Worm (Caenorhabditis elegans): ENCODE measurements around the gene M03F4.6.

The M03F4.6 gene

DNA sequence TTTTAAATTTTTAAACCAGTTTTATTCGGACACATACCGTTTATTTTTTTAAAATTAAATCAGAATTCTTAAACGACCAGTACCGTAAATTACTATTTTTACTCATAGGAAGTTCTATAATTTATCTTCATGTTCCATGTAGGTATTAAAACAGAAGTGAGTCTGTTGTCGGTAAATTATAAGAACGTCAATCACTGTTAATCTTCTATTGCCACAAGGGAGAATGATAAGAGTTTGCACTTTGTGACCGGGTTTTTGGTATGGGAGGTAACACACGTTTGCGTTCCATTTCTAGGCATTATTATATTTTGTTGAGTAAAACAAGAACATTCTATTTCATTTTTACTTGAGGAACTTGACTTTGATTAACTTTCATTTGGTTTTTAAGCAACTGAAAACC lies 39.9 kb upstream of the M03F4.6 start, which contains the start of gene hsd-3:
Gene hsd-3, plus strand, starts transcription at position 301 of the 400 bp plus-strand sequence.
- TF ChIP-seq dmd-9 (GFP tag; IDR thresholded peaks at IDR 0.05) (no peak), dmd-6 (GFP tag; IDR thresholded peaks at IDR 0.05) (peak; percentile 17; the same call in 1 of the 2 replicates), pha-4 (GFP tag; IDR thresholded peaks at IDR 0.05) (no peak), pha-4 (tag; optimal IDR thresholded peaks at IDR 0.05) (no peak), spr-1 (tag; optimal IDR thresholded peaks at IDR 0.05) (no peak)

DNA sequence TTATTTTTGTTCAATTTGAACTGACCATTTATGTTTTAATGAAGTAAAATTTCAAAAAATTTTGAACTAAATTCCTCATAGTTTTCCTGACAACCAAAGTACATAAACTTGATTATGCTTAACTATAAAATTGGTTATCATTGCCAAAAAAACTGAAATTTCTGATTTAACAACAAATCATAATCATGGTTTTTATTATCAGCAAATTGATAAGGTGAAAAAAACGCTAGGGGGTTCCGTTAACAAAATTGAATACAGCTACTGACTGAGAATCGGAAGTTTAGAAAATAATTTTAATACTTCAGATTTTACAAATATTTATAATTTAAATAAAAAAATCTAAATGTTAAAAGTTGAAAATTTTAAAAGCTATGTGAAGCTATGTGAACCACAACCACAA lies 37.8 kb upstream of the M03F4.6 start:
- TF ChIP-seq T20F7.1 (GFP tag; optimal IDR thresholded peaks at IDR 0.05) = no peak
- no peak for TF ChIP-seq daf-16 (GFP tag; optimal IDR thresholded peaks at IDR 0.05)
- TF ChIP-seq daf-16 (tag; optimal IDR thresholded peaks at IDR 0.05) = peak; percentile 42
- TF ChIP-seq lim-7 (GFP tag; IDR thresholded peaks at IDR 0.05) = no peak
- TF ChIP-seq nhr-28 (tag; optimal IDR thresholded peaks at IDR 0.05) = peak; percentile 32
- no peak for TF ChIP-seq daf-19 (GFP tag; conservative IDR thresholded peaks at IDR 0.05)
- TF ChIP-seq pqm-1 (tag; optimal IDR thresholded peaks at IDR 0.05) = peak; percentile 54

- no peak for TF ChIP-seq lin-29 (GFP tag; IDR thresholded peaks at IDR 0.05)
- no peak for TF ChIP-seq ceh-28 (tag; optimal IDR thresholded peaks at IDR 0.05)
- no peak for TF ChIP-seq ZK546.5 (tag; optimal IDR thresholded peaks at IDR 0.05)
- no peak for TF ChIP-seq nhr-25 (tag; optimal IDR thresholded peaks at IDR 0.05; ENCODE audit: borderline replicate concordance, insufficient read depth)
- TF ChIP-seq dmd-6 (GFP tag; IDR thresholded peaks at IDR 0.05) = no peak
- TF ChIP-seq sdz-12 (GFP tag; optimal IDR thresholded peaks at IDR 0.05) = no peak
- TF ChIP-seq mdt-29 (GFP tag; IDR thresholded peaks at IDR 0.05) = no peak
Observed at ce11 chrX:5004940-5005339, 35.8 kb upstream of the M03F4.6 start, which contains the start of gene hsd-2. hsd-2 (plus strand) TSS chrX:5005240.

- TF ChIP-seq mep-1 (tag; optimal IDR thresholded peaks at IDR 0.05) = no peak
- 0 out of 2 replicates have a peak, but pooled peaks have one; percentile 14 for TF ChIP-seq egl-43 (GFP tag; IDR thresholded peaks at IDR 0.05)
- TF ChIP-seq lin-15B (tag; optimal IDR thresholded peaks at IDR 0.05) = no peak
- TF ChIP-seq mdl-1 (tag; optimal IDR thresholded peaks at IDR 0.05) = no peak
- no peak for TF ChIP-seq zfp-3 (GFP tag; conservative IDR thresholded peaks at IDR 0.05)
- TF ChIP-seq hlh-30 (tag; optimal IDR thresholded peaks at IDR 0.05; ENCODE audit: insufficient read depth) = peak; percentile 4
- no peak for TF ChIP-seq ctbp-1 (GFP tag; IDR thresholded peaks at IDR 0.05)
- TF ChIP-seq tag-97 (GFP tag; IDR thresholded peaks at IDR 0.05) = no peak
- TF ChIP-seq nhr-237 (tag; optimal IDR thresholded peaks at IDR 0.05) = no peak
- TF ChIP-seq tra-1 (GFP tag; IDR thresholded peaks at IDR 0.05) = no peak
- no peak for TF ChIP-seq pha-4 (GFP tag; IDR thresholded peaks at IDR 0.05)
- no peak for TF ChIP-seq pha-4 (tag; optimal IDR thresholded peaks at IDR 0.05)
Observed at ce11 chrX:4998875-4999274, 29.7 kb upstream of the M03F4.6 start, which contains the start of gene set-30. set-30 (plus strand) TSS chrX:4999270.

- TF ChIP-seq mxl-3 (GFP tag; optimal IDR thresholded peaks at IDR 0.05) (peak; percentile 26), lin-13 (GFP tag; optimal IDR thresholded peaks at IDR 0.05) (peak; percentile 46), ZK546.5 (tag; optimal IDR thresholded peaks at IDR 0.05) (no peak), daf-16 (GFP tag; optimal IDR thresholded peaks at IDR 0.05) (no peak), daf-16 (tag; optimal IDR thresholded peaks at IDR 0.05) (peak; percentile 25), nhr-102 (tag; optimal IDR thresholded peaks at IDR 0.05) (no peak), nhr-41 (GFP tag; IDR thresholded peaks at IDR 0.05) (no peak), T20F7.1 (GFP tag; optimal IDR thresholded peaks at IDR 0.05) (no peak), fos-1 (tag; optimal IDR thresholded peaks at IDR 0.05) (no peak), ces-1 (GFP tag; optimal IDR thresholded peaks at IDR 0.05) (no peak), hmg-1.1 (GFP tag; IDR thresholded peaks at IDR 0.05) (peak; percentile 65), ceh-32 (tag; optimal IDR thresholded peaks at IDR 0.05; ENCODE audit: poor library complexity) (no peak), dpl-1 (GFP tag; optimal IDR thresholded peaks at IDR 0.05) (peak; percentile 14), mep-1 (tag; optimal IDR thresholded peaks at IDR 0.05) (peak; percentile 71), lin-39 (tag; optimal IDR thresholded peaks at IDR 0.05) (no peak), lin-15B (tag; optimal IDR thresholded peaks at IDR 0.05) (no peak), hlh-11 (tag; optimal IDR thresholded peaks at IDR 0.05) (peak; percentile 67), lin-38 (GFP tag; IDR thresholded peaks at IDR 0.05) (peak; percentile 90), nhr-77 (tag; optimal IDR thresholded peaks at IDR 0.05) (peak; percentile 58), hif-1 (tag; optimal IDR thresholded peaks at IDR 0.05) (peak in 1 of 2 experiments; percentile 27), pqm-1 (tag; optimal IDR thresholded peaks at IDR 0.05) (peak; percentile 3), nhr-28 (tag; optimal IDR thresholded peaks at IDR 0.05) (peak; percentile 58), snpc-4 (tag; optimal IDR thresholded peaks at IDR 0.05) (no peak)
Observed at ce11 chrX:4997548-4998087, 28.5 kb upstream of the M03F4.6 start, which contains the start of gene ZC8.6. ZC8.6 (minus strand) TSS chrX:4997598.

Data from whole organism, L4 larva.